Worm (Caenorhabditis elegans): ENCODE results near the gene nspg-13.
A peak's percentile ranks its signal among the peaks of the same experiment; 100 is the strongest.

nspg-13 gene

ce11 chrX:5244041-5244440 is 11.0 kb upstream of the nspg-13 start, which contains the start of gene Y34B4A.7 (continued):
- TF ChIP-seq mxl-3 (GFP tag; optimal IDR thresholded peaks at IDR 0.05) (peak; percentile 25), Y105C5A.15 (GFP tag; IDR thresholded peaks at IDR 0.05) (no peak), sdz-12 (GFP tag; optimal IDR thresholded peaks at IDR 0.05) (no peak), nhr-42 (GFP tag; IDR thresholded peaks at IDR 0.05) (no peak), ZK337.2 (GFP tag; IDR thresholded peaks at IDR 0.05) (no peak), nhr-28 (tag; optimal IDR thresholded peaks at IDR 0.05) (peak; percentile 65), zfp-3 (GFP tag; conservative IDR thresholded peaks at IDR 0.05) (no peak), snpc-4 (tag; optimal IDR thresholded peaks at IDR 0.05) (no peak), unc-130 (GFP tag; optimal IDR thresholded peaks at IDR 0.05) (no peak), unc-62 (GFP tag; optimal IDR thresholded peaks at IDR 0.05 in 1 of 2) (no peak), unc-62 (tag; optimal IDR thresholded peaks at IDR 0.05) (no peak), attf-4 (tag; optimal IDR thresholded peaks at IDR 0.05) (no peak), ztf-7 (tag; optimal IDR thresholded peaks at IDR 0.05) (peak; percentile 64), dve-1 (tag; optimal IDR thresholded peaks at IDR 0.05; ENCODE audit: insufficient read depth) (peak; percentile 72), rbr-2 (tag; optimal IDR thresholded peaks at IDR 0.05) (peak; percentile 73), nhr-10 (tag; optimal IDR thresholded peaks at IDR 0.05) (no peak), skn-1 (tag; optimal IDR thresholded peaks at IDR 0.05) (no peak), fkh-10 (GFP tag; optimal IDR thresholded peaks at IDR 0.05) (no peak), lsy-2 (tag; optimal IDR thresholded peaks at IDR 0.05) (peak in 1 of 2 experiments; percentile 83), lim-7 (GFP tag; IDR thresholded peaks at IDR 0.05) (no peak), madf-5 (GFP tag; IDR thresholded peaks at IDR 0.05) (no peak), php-3 (GFP tag; IDR thresholded peaks at IDR 0.05) (no peak), saeg-2 (GFP tag; IDR thresholded peaks at IDR 0.05) (no peak), F10B5.3 (tag; optimal IDR thresholded peaks at IDR 0.05) (peak; percentile 18), F26F4.8 (GFP tag; conservative IDR thresholded peaks at IDR 0.05) (no peak), T20F7.1 (GFP tag; optimal IDR thresholded peaks at IDR 0.05) (no peak), nhr-11 (tag; optimal IDR thresholded peaks at IDR 0.05) (peak; percentile 16), set-16 (GFP tag; IDR thresholded peaks at IDR 0.05) (no peak), lin-13 (GFP tag; optimal IDR thresholded peaks at IDR 0.05) (peak; percentile 38), nhr-77 (tag; optimal IDR thresholded peaks at IDR 0.05) (no peak), mdl-1 (tag; optimal IDR thresholded peaks at IDR 0.05) (no peak), jun-1 (tag; optimal IDR thresholded peaks at IDR 0.05) (no peak), spr-1 (tag; optimal IDR thresholded peaks at IDR 0.05) (no peak), ceh-32 (tag; optimal IDR thresholded peaks at IDR 0.05; ENCODE audit: poor library complexity) (peak; percentile 2), nhr-48 (tag; optimal IDR thresholded peaks at IDR 0.05) (peak; percentile 33)

ce11 chrX:5248754-5249153 is 6.2 kb upstream of the nspg-13 start:
- TF ChIP-seq aha-1 (tag) (peak; percentile 63), mdl-1 (tag; optimal IDR thresholded peaks at IDR 0.05) (no peak)

ce11 chrX:5249603-5250002 is 5.4 kb upstream of the nspg-13 start, which contains the start of gene Y34B4A.10:
TSS of gene Y34B4A.10 (plus strand) at chrX:5249903.
- TF ChIP-seq unc-62 (GFP tag; optimal IDR thresholded peaks at IDR 0.05 in 1 of 2) (peak in 1 of 2 experiments; percentile 6), unc-62 (tag; optimal IDR thresholded peaks at IDR 0.05) (no peak), hmg-1.1 (GFP tag; IDR thresholded peaks at IDR 0.05) (no peak), mdl-1 (tag; optimal IDR thresholded peaks at IDR 0.05) (no peak)

DNA sequence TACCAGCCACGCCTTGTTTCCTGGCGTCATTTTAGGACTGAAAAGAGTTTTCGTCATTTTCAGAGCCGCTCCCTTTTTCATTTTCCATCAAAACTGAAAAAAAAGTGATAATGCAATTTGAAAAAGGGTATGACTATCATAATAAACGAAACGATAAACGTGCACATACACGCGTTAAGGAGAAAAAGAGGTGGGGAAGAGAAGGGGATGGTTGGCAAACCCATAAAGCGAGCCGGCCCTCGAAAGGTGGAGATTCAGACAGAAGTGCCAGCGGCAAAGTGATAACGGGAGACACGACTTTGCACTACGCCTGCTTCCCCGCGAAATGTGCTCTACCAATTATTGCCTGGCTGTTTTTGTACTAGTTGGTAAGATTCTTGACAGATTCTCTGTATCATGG is 2.2 kb upstream of the nspg-13 start, which contains the start of gene nspg-14:
Gene nspg-14, plus strand, starts transcription at position 250 of the 400 bp plus-strand sequence.
- TF ChIP-seq ceh-20 (GFP tag; IDR thresholded peaks at IDR 0.05) (no peak), egl-27 (tag; optimal IDR thresholded peaks at IDR 0.05) (no peak), Y5F2A.4 (GFP tag; optimal IDR thresholded peaks at IDR 0.05) (no peak), egl-43 (GFP tag; IDR thresholded peaks at IDR 0.05) (no peak), mes-2 (tag; optimal IDR thresholded peaks at IDR 0.05; ENCODE audit: poor library complexity, severe bottlenecking) (peak; percentile 41), nhr-76 (tag; optimal IDR thresholded peaks at IDR 0.05) (no peak), F37D6.2 (tag; optimal IDR thresholded peaks at IDR 0.05) (no peak), Y48G9A.11 (GFP tag; IDR thresholded peaks at IDR 0.05) (no peak), lin-1 (GFP tag; IDR thresholded peaks at IDR 0.05) (peak; percentile 69; the same call in 1 of the 2 replicates), hlh-30 (tag; optimal IDR thresholded peaks at IDR 0.05; ENCODE audit: insufficient read depth) (peak; percentile 2), zfp-2 (tag; optimal IDR thresholded peaks at IDR 0.05) (no peak), madf-5 (GFP tag; IDR thresholded peaks at IDR 0.05) (no peak), spr-1 (tag; optimal IDR thresholded peaks at IDR 0.05) (peak; percentile 31), jun-1 (tag; optimal IDR thresholded peaks at IDR 0.05) (no peak), lir-3 (tag; optimal IDR thresholded peaks at IDR 0.05) (no peak), ztf-7 (tag; optimal IDR thresholded peaks at IDR 0.05) (no peak)
